ENCODE assay signal across 1 fruit fly cellular context in genomic region chrX:6770924-6771323, dm6.
A peak's percentile ranks its signal among the peaks of the same experiment; 100 is the strongest.
TF ChIP-seq lines count a peak whose summit lies in the region.

Coq7 (plus strand) TSS chrX:6771225.

TF ChIP-seq in whole organism, embryonic, 481 proteins besides CTCF, POLR2A, EP300 and RAD21 (continued from another document and continues in another):
- TF ChIP-seq gem (tag; optimal IDR thresholded peaks at IDR 0.05; lab: Kevin White, UChicago) = peak; percentile 92
- peak; percentile 63 for TF ChIP-seq CG6765 (GFP tag; optimal IDR thresholded peaks at IDR 0.05; lab: Kevin White, UChicago)
- peak; percentile 87 for TF ChIP-seq otp (GFP tag; IDR thresholded peaks at IDR 0.05; lab: Robert Waterston, UW)
- peak; percentile 56 for TF ChIP-seq MTF-1 (GFP tag; optimal IDR thresholded peaks at IDR 0.05; lab: Kevin White, UChicago; ENCODE audit: borderline replicate concordance)
- no peak for TF ChIP-seq CG11723 (GFP tag; optimal IDR thresholded peaks at IDR 0.05; lab: Kevin White, UChicago)
- TF ChIP-seq CG11085 (GFP tag; IDR thresholded peaks at IDR 0.05; lab: Robert Waterston, UW) = peak; percentile 82
- TF ChIP-seq Mrtf (GFP tag; IDR thresholded peaks at IDR 0.05; lab: Robert Waterston, UW) = peak; percentile 84
- TF ChIP-seq CG4282 (GFP tag; optimal IDR thresholded peaks at IDR 0.05; lab: Kevin White, UChicago) = no peak
- TF ChIP-seq CG11696 (GFP tag; IDR thresholded peaks at IDR 0.05; lab: Robert Waterston, UW) = peak; percentile 60
- peak; percentile 96 for TF ChIP-seq vvl (GFP tag; IDR thresholded peaks at IDR 0.05; lab: Robert Waterston, UW)
- peak; percentile 58; the same call in 1 of the 2 replicates for TF ChIP-seq CG16779 (GFP tag; IDR thresholded peaks at IDR 0.05; lab: Robert Waterston, UW)
- peak; percentile 80 for TF ChIP-seq kay (GFP tag; optimal IDR thresholded peaks at IDR 0.05; lab: Kevin White, UChicago)
- peak; percentile 59 for TF ChIP-seq CG8290 (GFP tag; optimal IDR thresholded peaks at IDR 0.05; lab: Kevin White, UChicago)
- TF ChIP-seq CG8290 (tag; optimal IDR thresholded peaks at IDR 0.05; lab: Kevin White, UChicago) = no peak
- no peak for TF ChIP-seq CG8089 (GFP tag; optimal IDR thresholded peaks at IDR 0.05; lab: Kevin White, UChicago)
- no peak for TF ChIP-seq CG17568 (GFP tag; optimal IDR thresholded peaks at IDR 0.05; lab: Kevin White, UChicago)
- peak; percentile 89 for TF ChIP-seq phol (tag; optimal IDR thresholded peaks at IDR 0.05; lab: Kevin White, UChicago)
- TF ChIP-seq TFAM (GFP tag; optimal IDR thresholded peaks at IDR 0.05; lab: Kevin White, UChicago) = peak; percentile 11
- TF ChIP-seq eve (GFP tag; optimal IDR thresholded peaks at IDR 0.05; lab: Kevin White, UChicago) = no peak
- peak in 1 of 3 experiments; percentile 86 for TF ChIP-seq lola (GFP tag; optimal IDR thresholded peaks at IDR 0.05; lab: Kevin White, UChicago)
- peak; percentile 58 for TF ChIP-seq pho (GFP tag; optimal IDR thresholded peaks at IDR 0.05; lab: Kevin White, UChicago)
- peak; percentile 51 for TF ChIP-seq maf-S (GFP tag; optimal IDR thresholded peaks at IDR 0.05; lab: Kevin White, UChicago)
- TF ChIP-seq sna (GFP tag; IDR thresholded peaks at IDR 0.05; lab: Robert Waterston, UW; ENCODE audit: partially characterized antibody) = peak; percentile 99
- peak; percentile 85 for TF ChIP-seq CG15696 (tag; optimal IDR thresholded peaks at IDR 0.05; lab: Kevin White, UChicago)
- peak; percentile 78 for TF ChIP-seq CG2120 (GFP tag; optimal IDR thresholded peaks at IDR 0.05; lab: Kevin White, UChicago)
- peak; percentile 71 for TF ChIP-seq CG34376 (GFP tag; optimal IDR thresholded peaks at IDR 0.05; lab: Kevin White, UChicago)
- peak; percentile 96 for TF ChIP-seq Bgb (GFP tag; IDR thresholded peaks at IDR 0.05; lab: Robert Waterston, UW; ENCODE audit: partially characterized antibody)
- peak; percentile 62 for TF ChIP-seq CG6813 (GFP tag; optimal IDR thresholded peaks at IDR 0.05; lab: Kevin White, UChicago)
- TF ChIP-seq Asciz (GFP tag; optimal IDR thresholded peaks at IDR 0.05; lab: Kevin White, UChicago) = peak; percentile 48
- TF ChIP-seq Nf-YC (tag; optimal IDR thresholded peaks at IDR 0.05; lab: Kevin White, UChicago) = no peak
- TF ChIP-seq sim (GFP tag; IDR thresholded peaks at IDR 0.05; lab: Robert Waterston, UW) = peak; percentile 67; the same call in 1 of the 2 replicates
- no peak for TF ChIP-seq HLHmδ (GFP tag; optimal IDR thresholded peaks at IDR 0.05; lab: Kevin White, UChicago)
- TF ChIP-seq CG1602 (GFP tag; optimal IDR thresholded peaks at IDR 0.05; lab: Kevin White, UChicago) = peak; percentile 89
- TF ChIP-seq kah (GFP tag; optimal IDR thresholded peaks at IDR 0.05; lab: Kevin White, UChicago) = peak; percentile 57
- TF ChIP-seq Tbp (GFP tag; optimal IDR thresholded peaks at IDR 0.05; lab: Kevin White, UChicago) = no peak
- no peak for TF ChIP-seq sd (tag; optimal IDR thresholded peaks at IDR 0.05; lab: Kevin White, UChicago)
- TF ChIP-seq CG12769 (tag; optimal IDR thresholded peaks at IDR 0.05; lab: Kevin White, UChicago) = no peak
- peak; percentile 58 for TF ChIP-seq CG6854 (GFP tag; optimal IDR thresholded peaks at IDR 0.05; lab: Kevin White, UChicago)
- peak; percentile 85 for TF ChIP-seq cato (GFP tag; optimal IDR thresholded peaks at IDR 0.05; lab: Kevin White, UChicago; ENCODE audit: borderline replicate concordance)
- TF ChIP-seq grn (GFP tag; optimal IDR thresholded peaks at IDR 0.05; lab: Kevin White, UChicago) = peak; percentile 81
- peak; percentile 65 for TF ChIP-seq ro (GFP tag; IDR thresholded peaks at IDR 0.05; lab: Robert Waterston, UW)
- TF ChIP-seq CG11398 (GFP tag; optimal IDR thresholded peaks at IDR 0.05; lab: Kevin White, UChicago) = no peak
- no peak for TF ChIP-seq h (optimal IDR thresholded peaks at IDR 0.05; lab: Kevin White, UChicago)
- no peak for TF ChIP-seq Dek (tag; optimal IDR thresholded peaks at IDR 0.05; lab: Kevin White, UChicago)
- TF ChIP-seq CG7963 (GFP tag; IDR thresholded peaks at IDR 0.05; lab: Robert Waterston, UW; ENCODE audit: partially characterized antibody) = peak; percentile 89
- TF ChIP-seq Mad (GFP tag; optimal IDR thresholded peaks at IDR 0.05; lab: Kevin White, UChicago) = peak; percentile 76
- peak; percentile 63 for TF ChIP-seq stwl (tag; optimal IDR thresholded peaks at IDR 0.05; lab: Kevin White, UChicago)
- peak; percentile 59 for TF ChIP-seq CG12299 (tag; optimal IDR thresholded peaks at IDR 0.05; lab: Kevin White, UChicago)
- TF ChIP-seq ase (GFP tag; IDR thresholded peaks at IDR 0.05; lab: Robert Waterston, UW) = peak; percentile 89
- TF ChIP-seq CG17186 (GFP tag; optimal IDR thresholded peaks at IDR 0.05; lab: Kevin White, UChicago) = peak; percentile 91
- TF ChIP-seq mirr (GFP tag; optimal IDR thresholded peaks at IDR 0.05; lab: Kevin White, UChicago) = no peak
- TF ChIP-seq CG2129 (GFP tag; IDR thresholded peaks at IDR 0.05; lab: Robert Waterston, UW; ENCODE audit: partially characterized antibody) = peak; percentile 97
- peak; percentile 62 for TF ChIP-seq CG7987 (GFP tag; optimal IDR thresholded peaks at IDR 0.05; lab: Kevin White, UChicago)
- no peak for TF ChIP-seq CG33213 (GFP tag; optimal IDR thresholded peaks at IDR 0.05; lab: Kevin White, UChicago)
- peak; percentile 90 for TF ChIP-seq NFAT (GFP tag; IDR thresholded peaks at IDR 0.05; lab: Robert Waterston, UW)
- TF ChIP-seq CHES-1-like (GFP tag; optimal IDR thresholded peaks at IDR 0.05; lab: Kevin White, UChicago) = peak; percentile 5
- peak; percentile 81 for TF ChIP-seq CG30431 (GFP tag; optimal IDR thresholded peaks at IDR 0.05; lab: Kevin White, UChicago)
- TF ChIP-seq CG8388 (GFP tag; optimal IDR thresholded peaks at IDR 0.05; lab: Kevin White, UChicago) = peak; percentile 80
- peak; percentile 77 for TF ChIP-seq Poxn (GFP tag; IDR thresholded peaks at IDR 0.05; lab: Robert Waterston, UW)
- peak; percentile 45 for TF ChIP-seq CG10274 (GFP tag; optimal IDR thresholded peaks at IDR 0.05; lab: Kevin White, UChicago)
- TF ChIP-seq CG7271 (tag; optimal IDR thresholded peaks at IDR 0.05; lab: Kevin White, UChicago) = peak; percentile 69
- no peak for TF ChIP-seq Kr (GFP tag; optimal IDR thresholded peaks at IDR 0.05; lab: Kevin White, UChicago)
- TF ChIP-seq Gsc (GFP tag; IDR thresholded peaks at IDR 0.05; lab: Robert Waterston, UW) = peak; percentile 63
- peak; percentile 84 for TF ChIP-seq gsb (GFP tag; IDR thresholded peaks at IDR 0.05; lab: Robert Waterston, UW)
- peak; percentile 89 for TF ChIP-seq Sox102F (GFP tag; optimal IDR thresholded peaks at IDR 0.05; lab: Kevin White, UChicago)
- peak; percentile 32 for TF ChIP-seq Dp (GFP tag; optimal IDR thresholded peaks at IDR 0.05; lab: Kevin White, UChicago)
- TF ChIP-seq CG13775 (GFP tag; optimal IDR thresholded peaks at IDR 0.05; lab: Kevin White, UChicago) = peak; percentile 88
- peak; percentile 83 for TF ChIP-seq caup (GFP tag; optimal IDR thresholded peaks at IDR 0.05; lab: Kevin White, UChicago; ENCODE audit: severe bottlenecking)
- peak; percentile 78 for TF ChIP-seq CG18011 (GFP tag; optimal IDR thresholded peaks at IDR 0.05; lab: Kevin White, UChicago)
- peak; percentile 52 for TF ChIP-seq Camta (GFP tag; optimal IDR thresholded peaks at IDR 0.05; lab: Kevin White, UChicago)
- TF ChIP-seq Sry-δ (GFP tag; optimal IDR thresholded peaks at IDR 0.05; lab: Kevin White, UChicago) = peak; percentile 67
- peak; percentile 89 for TF ChIP-seq Rx (GFP tag; IDR thresholded peaks at IDR 0.05; lab: Robert Waterston, UW)
- no peak for TF ChIP-seq en (GFP tag; optimal IDR thresholded peaks at IDR 0.05; lab: Kevin White, UChicago)
- TF ChIP-seq Med (GFP tag; lab: Kevin White, UChicago) = peak; percentile 91
- peak; percentile 69 for TF ChIP-seq CG43689 (GFP tag; IDR thresholded peaks at IDR 0.05; lab: Robert Waterston, UW)
- peak; percentile 92 for TF ChIP-seq HmgZ (tag; optimal IDR thresholded peaks at IDR 0.05; lab: Kevin White, UChicago)
- no peak for TF ChIP-seq Fer2 (tag; optimal IDR thresholded peaks at IDR 0.05; lab: Kevin White, UChicago)
- TF ChIP-seq CG6791 (GFP tag; IDR thresholded peaks at IDR 0.05; lab: Robert Waterston, UW; ENCODE audit: partially characterized antibody) = peak; percentile 95
- TF ChIP-seq ems (GFP tag; optimal IDR thresholded peaks at IDR 0.05; lab: Kevin White, UChicago) = peak; percentile 78
- peak; percentile 82 for TF ChIP-seq CG2116 (GFP tag; optimal IDR thresholded peaks at IDR 0.05; lab: Kevin White, UChicago)
- TF ChIP-seq Drgx (GFP tag; IDR thresholded peaks at IDR 0.05; lab: Robert Waterston, UW) = peak; percentile 83
- TF ChIP-seq CG1233 (GFP tag; optimal IDR thresholded peaks at IDR 0.05; lab: Kevin White, UChicago) = no peak
- TF ChIP-seq gce (GFP tag; IDR thresholded peaks at IDR 0.05; lab: Robert Waterston, UW) = peak; percentile 73; the same call in 1 of the 3 replicates
- peak; percentile 88 for TF ChIP-seq CG8924 (tag; optimal IDR thresholded peaks at IDR 0.05; lab: Kevin White, UChicago)
- TF ChIP-seq bcd (GFP tag; optimal IDR thresholded peaks at IDR 0.05; lab: Kevin White, UChicago) = peak; percentile 83
- peak; percentile 58 for TF ChIP-seq NC2β (GFP tag; optimal IDR thresholded peaks at IDR 0.05; lab: Kevin White, UChicago)
- TF ChIP-seq CG7786 (GFP tag; optimal IDR thresholded peaks at IDR 0.05; lab: Kevin White, UChicago) = peak; percentile 19
- peak; percentile 84 for TF ChIP-seq seq (GFP tag; IDR thresholded peaks at IDR 0.05; lab: Robert Waterston, UW)
- peak; percentile 58 for TF ChIP-seq salm (tag; optimal IDR thresholded peaks at IDR 0.05; lab: Kevin White, UChicago)
- TF ChIP-seq tgo (GFP tag; IDR thresholded peaks at IDR 0.05; lab: Robert Waterston, UW) = peak; percentile 91
- no peak for TF ChIP-seq CG31441 (GFP tag; IDR thresholded peaks at IDR 0.05; lab: Robert Waterston, UW)
- peak in 1 of 2 experiments; percentile 70 for TF ChIP-seq Pdp1 (GFP tag; optimal IDR thresholded peaks at IDR 0.05; lab: Kevin White, UChicago)
- peak; percentile 85 for TF ChIP-seq CG31224 (GFP tag; IDR thresholded peaks at IDR 0.05; lab: Robert Waterston, UW)
- peak; percentile 52 for TF ChIP-seq ATbp (GFP tag; optimal IDR thresholded peaks at IDR 0.05; lab: Kevin White, UChicago)
- TF ChIP-seq dan (GFP tag; IDR thresholded peaks at IDR 0.05; lab: Robert Waterston, UW) = peak; percentile 81
- no peak for TF ChIP-seq CG1792 (GFP tag; optimal IDR thresholded peaks at IDR 0.05; lab: Kevin White, UChicago)
- peak; percentile 79 for TF ChIP-seq GATAe (GFP tag; conservative IDR thresholded peaks at IDR 0.05; lab: Robert Waterston, UW)
- peak; percentile 98 for TF ChIP-seq unc-4 (GFP tag; IDR thresholded peaks at IDR 0.05; lab: Robert Waterston, UW; ENCODE audit: partially characterized antibody)
- no peak for TF ChIP-seq CG12744 (GFP tag; optimal IDR thresholded peaks at IDR 0.05; lab: Kevin White, UChicago)
- no peak for TF ChIP-seq Hr78 (GFP tag; optimal IDR thresholded peaks at IDR 0.05; lab: Kevin White, UChicago)
- no peak for TF ChIP-seq pfk (GFP tag; optimal IDR thresholded peaks at IDR 0.05; lab: Kevin White, UChicago)
- TF ChIP-seq HLH54F (GFP tag; optimal IDR thresholded peaks at IDR 0.05; lab: Kevin White, UChicago) = peak; percentile 59
- TF ChIP-seq shn (GFP tag; optimal IDR thresholded peaks at IDR 0.05; lab: Kevin White, UChicago) = peak; percentile 14
- TF ChIP-seq CG5180 (GFP tag; optimal IDR thresholded peaks at IDR 0.05; lab: Kevin White, UChicago) = peak; percentile 59
- peak; percentile 83 for TF ChIP-seq danr (GFP tag; IDR thresholded peaks at IDR 0.05; lab: Robert Waterston, UW)
- peak; percentile 82 for TF ChIP-seq CG17359 (tag; optimal IDR thresholded peaks at IDR 0.05; lab: Kevin White, UChicago)
- peak; percentile 61 for TF ChIP-seq Ets97D (GFP tag; optimal IDR thresholded peaks at IDR 0.05; lab: Kevin White, UChicago)
- peak; percentile 88 for TF ChIP-seq CG9817 (tag; optimal IDR thresholded peaks at IDR 0.05; lab: Kevin White, UChicago)
- TF ChIP-seq gcm2 (GFP tag; optimal IDR thresholded peaks at IDR 0.05; lab: Kevin White, UChicago) = peak; percentile 48
- no peak for TF ChIP-seq gcm (GFP tag; optimal IDR thresholded peaks at IDR 0.05; lab: Kevin White, UChicago)
- no peak for TF ChIP-seq pb (GFP tag; optimal IDR thresholded peaks at IDR 0.05; lab: Kevin White, UChicago)
- no peak for TF ChIP-seq D (optimal IDR thresholded peaks at IDR 0.05; lab: Kevin White, UChicago)
- peak; percentile 78 for TF ChIP-seq D (GFP tag; optimal IDR thresholded peaks at IDR 0.05; lab: Kevin White, UChicago)
- TF ChIP-seq CG8765 (GFP tag; IDR thresholded peaks at IDR 0.05; lab: Robert Waterston, UW) = peak; percentile 91
- peak; percentile 54 for TF ChIP-seq fd64A (GFP tag; optimal IDR thresholded peaks at IDR 0.05; lab: Kevin White, UChicago)
- TF ChIP-seq CG14441 (GFP tag; IDR thresholded peaks at IDR 0.05; lab: Robert Waterston, UW) = peak; percentile 94
- TF ChIP-seq Dip3 (GFP tag; optimal IDR thresholded peaks at IDR 0.05; lab: Kevin White, UChicago) = peak; percentile 57
- TF ChIP-seq CG32767 (GFP tag; IDR thresholded peaks at IDR 0.05; lab: Robert Waterston, UW) = peak; percentile 84
- no peak for TF ChIP-seq Hey (tag; optimal IDR thresholded peaks at IDR 0.05; lab: Kevin White, UChicago)
- TF ChIP-seq CG4404 (GFP tag; IDR thresholded peaks at IDR 0.05; lab: Robert Waterston, UW) = peak; percentile 91
- peak; percentile 43 for TF ChIP-seq CG31388 (GFP tag; optimal IDR thresholded peaks at IDR 0.05; lab: Kevin White, UChicago)
- peak; percentile 61 for TF ChIP-seq CG9437 (GFP tag; optimal IDR thresholded peaks at IDR 0.05; lab: Kevin White, UChicago)
- peak; percentile 98 for TF ChIP-seq knrl (GFP tag; IDR thresholded peaks at IDR 0.05; lab: Robert Waterston, UW; ENCODE audit: partially characterized antibody)
- peak; percentile 90 for TF ChIP-seq CG4424 (GFP tag; optimal IDR thresholded peaks at IDR 0.05; lab: Kevin White, UChicago)
- peak; percentile 91 for TF ChIP-seq CG10366 (GFP tag; IDR thresholded peaks at IDR 0.05; lab: Robert Waterston, UW)
- TF ChIP-seq Atf-2 (GFP tag; optimal IDR thresholded peaks at IDR 0.05; lab: Kevin White, UChicago) = peak; percentile 2
- no peak for TF ChIP-seq da (GFP tag; optimal IDR thresholded peaks at IDR 0.05; lab: Kevin White, UChicago)
- peak; percentile 66 for TF ChIP-seq CG6683 (GFP tag; optimal IDR thresholded peaks at IDR 0.05; lab: Kevin White, UChicago)
- peak; percentile 71 for TF ChIP-seq tup (GFP tag; optimal IDR thresholded peaks at IDR 0.05; lab: Kevin White, UChicago)
- no peak for TF ChIP-seq Dip2 (GFP tag; IDR thresholded peaks at IDR 0.05; lab: Robert Waterston, UW)
- peak; percentile 63; the same call in 1 of the 2 replicates for TF ChIP-seq dati (GFP tag; IDR thresholded peaks at IDR 0.05; lab: Robert Waterston, UW)
- no peak for TF ChIP-seq CG7839 (tag; optimal IDR thresholded peaks at IDR 0.05; lab: Kevin White, UChicago)
